Fruit fly (Drosophila melanogaster) whole organism, embryonic: ENCODE data around the gene His3.3A.

Experiments used
- CG12236 ChIP-seq: fragments of 200-800 bp; sonication (Bioruptor generic); optimal IDR thresholded peaks from 2 replicates; lab custom pipeline; 2016; ENCODE audit warnings: missing biosample characterization, missing genetic modification characterization
- CG9876 ChIP-seq: fragments of 200-800 bp; sonication (Bioruptor generic); optimal IDR thresholded peaks from 2 replicates; lab custom pipeline; 2016; ENCODE audit warnings: missing biosample characterization, missing genetic modification characterization
- CoRest ChIP-seq: fragments of 200-800 bp; sonication (Bioruptor generic); optimal IDR thresholded peaks from 3 replicates; lab custom pipeline; 2018; ENCODE audit warnings: missing biosample characterization, mild to moderate bottlenecking, missing genetic modification characterization, moderate library complexity
- H2.0 ChIP-seq: fragments of 200-800 bp; sonication (Bioruptor generic); IDR thresholded peaks from 2 replicates; pipeline ENCODE4 v1.3.6; 2022; ENCODE audit warnings: missing biosample characterization, missing genetic modification characterization
- ac ChIP-seq: fragments of 200-800 bp; sonication (Bioruptor generic); optimal IDR thresholded peaks from 3 replicates; lab custom pipeline; 2017; ENCODE audit warnings: missing biosample characterization, mild to moderate bottlenecking, missing genetic modification characterization
- dan ChIP-seq: fragments of 200-800 bp; sonication (Bioruptor generic); IDR thresholded peaks from 2 replicates; pipeline ENCODE4 v1.3.6; 2022; ENCODE audit warnings: missing biosample characterization, missing genetic modification characterization
- gsb-n ChIP-seq: fragments of 200-800 bp; sonication (Bioruptor generic); optimal IDR thresholded peaks from 3 replicates; lab custom pipeline; 2018; ENCODE audit warnings: missing biosample characterization, mild to moderate bottlenecking, missing genetic modification characterization
- hb ChIP-seq: fragments of 200-800 bp; sonication (Bioruptor generic); IDR thresholded peaks from 3 replicates; pipeline ENCODE4 v1.3.6; 2022; ENCODE audit warnings: missing biosample characterization, missing genetic modification characterization; ENCODE audit not compliant: partially characterized antibody

- no peak for TF ChIP-seq ac
- no peak for TF ChIP-seq CG9876 (GFP tag; lab: Kevin White, UChicago)
- no peak for TF ChIP-seq gsb-n
- TF ChIP-seq hb (GFP tag; lab: Robert Waterston, UW): peak; percentile 22; the same call in 1 of the 3 replicates
- TF ChIP-seq CoRest (tag; lab: Kevin White, UChicago): no peak
- no peak for TF ChIP-seq dan (GFP tag; lab: Robert Waterston, UW)
- TF ChIP-seq CG12236 (GFP tag; lab: Kevin White, UChicago): no peak
- no peak for TF ChIP-seq H2.0
These were observed 8.0 kb downstream of the His3.3A start for dm6 chr2L:5062799-5063404.
